Worm (Caenorhabditis elegans) whole organism, L1 larva: ENCODE data around the gene egl-10.
A peak's percentile ranks its signal among the peaks of the same experiment; 100 is the strongest.

Experiments used
- C04F5.9 ChIP-seq: sonication (generic microtip); optimal IDR thresholded peaks from 2 replicates; lab custom pipeline; 2016; ENCODE audit warnings: missing genetic modification characterization, missing compliant biosample characterization
- C16A3.4 ChIP-seq: fragments of 150-350 bp; optimal IDR thresholded peaks from 2 replicates; lab custom pipeline; 2014; ENCODE audit warnings: missing biosample characterization, missing genetic modification characterization
- F16B12.6 ChIP-seq: fragments of 150-350 bp; optimal IDR thresholded peaks from 2 replicates; lab custom pipeline; 2014; ENCODE audit warnings: missing biosample characterization, missing genetic modification characterization
- Y116A8C.19 ChIP-seq: sonication (generic microtip); optimal IDR thresholded peaks from 2 replicates; lab custom pipeline; 2016; ENCODE audit warnings: missing compliant biosample characterization, missing genetic modification characterization, borderline replicate concordance
- aha-1 ChIP-seq: fragments of 150-350 bp; optimal IDR thresholded peaks from 2 replicates; lab custom pipeline; 2014; ENCODE audit warnings: missing biosample characterization, missing genetic modification characterization
- alr-1 ChIP-seq: fragments of 200-800 bp; sonication (Bioruptor generic); optimal IDR thresholded peaks from 2 replicates; lab custom pipeline; 2018; ENCODE audit warnings: borderline replicate concordance, mild to moderate bottlenecking, missing genetic modification characterization, missing compliant biosample characterization
- ama-1 ChIP-seq: fragments of 150-350 bp; optimal IDR thresholded peaks from 2 replicates; lab custom pipeline; 2014
- ceh-63 ChIP-seq: fragments of 200-800 bp; sonication (Bioruptor generic); optimal IDR thresholded peaks from 2 replicates; lab custom pipeline; 2018; ENCODE audit warnings: mild to moderate bottlenecking, missing genetic modification characterization, missing compliant biosample characterization
- ces-1 ChIP-seq: fragments of 150-350 bp; optimal IDR thresholded peaks from 2 replicates; lab custom pipeline; 2014; ENCODE audit warnings: missing biosample characterization, missing genetic modification reagents, missing genetic modification characterization
- dpl-1 ChIP-seq, 3 experiments: fragments of 150-350 bp in 2 of 3; sonication (generic microtip) in 1 of 3; optimal IDR thresholded peaks; 2 replicates each; lab custom pipeline; 2014 to 2017; ENCODE audit warnings: missing biosample characterization in 3 of 3, missing genetic modification characterization in 3 of 3, missing genetic modification reagents in 3 of 3
- efl-1 ChIP-seq, 4 experiments: fragments of 150-350 bp; optimal IDR thresholded peaks in 3 of 4; peaks in 1 of 4; 1 replicate in 1 of 4; 2 replicates in 3 of 4; lab custom pipeline; 2014; ENCODE audit warnings: missing biosample characterization in 2 of 4, missing genetic modification characterization in 2 of 4, missing genetic modification reagents in 2 of 4
- efl-3 ChIP-seq: fragments of 200-800 bp; sonication (Bioruptor generic); optimal IDR thresholded peaks from 2 replicates; lab custom pipeline; 2018; ENCODE audit warnings: mild to moderate bottlenecking, missing genetic modification characterization, missing compliant biosample characterization
- elt-2 ChIP-seq: sonication (generic microtip); optimal IDR thresholded peaks from 2 replicates; lab custom pipeline; 2016; ENCODE audit warnings: missing genetic modification characterization, mild to moderate bottlenecking, inconsistent platforms, missing compliant biosample characterization, missing genetic modification reagents
- ets-5 ChIP-seq: fragments of 200-800 bp; sonication (Bioruptor generic); IDR thresholded peaks from 2 replicates; pipeline ENCODE4 v1.3.6; 2022; ENCODE audit warnings: missing genetic modification characterization, missing compliant biosample characterization
- fkh-4 ChIP-seq: sonication (generic microtip); optimal IDR thresholded peaks from 2 replicates; lab custom pipeline; 2016; ENCODE audit warnings: missing compliant biosample characterization, missing genetic modification characterization, borderline replicate concordance
- fkh-8 ChIP-seq: sonication (generic microtip); optimal IDR thresholded peaks from 2 replicates; lab custom pipeline; 2016; ENCODE audit warnings: mild to moderate bottlenecking, missing genetic modification characterization, missing compliant biosample characterization
- fos-1 ChIP-seq: fragments of 150-350 bp; optimal IDR thresholded peaks from 2 replicates; lab custom pipeline; 2014; ENCODE audit warnings: missing biosample characterization, missing genetic modification characterization
- irx-1 ChIP-seq: sonication (generic microtip); optimal IDR thresholded peaks from 2 replicates; lab custom pipeline; 2016; ENCODE audit warnings: missing genetic modification characterization, missing compliant biosample characterization
- jun-1 ChIP-seq: fragments of 150-350 bp; optimal IDR thresholded peaks from 2 replicates; lab custom pipeline; 2014; ENCODE audit warnings: missing biosample characterization, missing genetic modification reagents, missing genetic modification characterization
- lin-15B ChIP-seq: fragments of 150-350 bp; sonication (generic microtip); optimal IDR thresholded peaks from 3 replicates; lab custom pipeline; 2014; ENCODE audit warnings: missing biosample characterization, missing genetic modification characterization
- mab-9 ChIP-seq: fragments of 200-800 bp; sonication (Bioruptor generic); IDR thresholded peaks from 2 replicates; pipeline ENCODE4 v1.3.6; 2022; ENCODE audit warnings: missing genetic modification reagents, missing genetic modification characterization, missing compliant biosample characterization
- mdl-1 ChIP-seq, 2 experiments: fragments of 150-350 bp; optimal IDR thresholded peaks; 2 replicates each; lab custom pipeline; 2014 to 2017; ENCODE audit warnings: missing biosample characterization in 2 of 2, missing genetic modification characterization in 2 of 2, inconsistent platforms in 1 of 2
- mep-1 ChIP-seq: fragments of 150-350 bp; optimal IDR thresholded peaks from 2 replicates; lab custom pipeline; 2014; ENCODE audit warnings: missing biosample characterization, missing genetic modification characterization
- nhr-11 ChIP-seq: fragments of 150-350 bp; optimal IDR thresholded peaks from 2 replicates; lab custom pipeline; 2014; ENCODE audit warnings: missing biosample characterization, missing genetic modification characterization
- nhr-12 ChIP-seq: sonication (generic microtip); optimal IDR thresholded peaks from 2 replicates; lab custom pipeline; 2017; ENCODE audit warnings: missing biosample characterization, missing genetic modification characterization
- nhr-20 ChIP-seq: sonication (generic microtip); optimal IDR thresholded peaks from 2 replicates; lab custom pipeline; 2016; ENCODE audit warnings: mild to moderate bottlenecking, missing genetic modification characterization, missing compliant biosample characterization
- nhr-237 ChIP-seq: fragments of 150-350 bp; optimal IDR thresholded peaks from 2 replicates; lab custom pipeline; 2014; ENCODE audit warnings: missing biosample characterization, missing genetic modification characterization
- nhr-47 ChIP-seq: sonication (generic microtip); optimal IDR thresholded peaks from 2 replicates; lab custom pipeline; 2016; ENCODE audit warnings: mild to moderate bottlenecking, missing genetic modification characterization, moderate library complexity, missing compliant biosample characterization
- nhr-71 ChIP-seq: sonication (generic microtip); optimal IDR thresholded peaks from 2 replicates; lab custom pipeline; 2016; ENCODE audit warnings: mild to moderate bottlenecking, missing genetic modification characterization, moderate library complexity, missing compliant biosample characterization
- nhr-77 ChIP-seq: fragments of 150-350 bp; optimal IDR thresholded peaks from 2 replicates; lab custom pipeline; 2014; ENCODE audit warnings: missing biosample characterization, missing genetic modification characterization
- nhr-85 ChIP-seq: sonication (generic microtip); peaks from one replicate; lab custom pipeline; 2016; ENCODE audit warnings: missing genetic modification characterization, inconsistent platforms, missing compliant biosample characterization
- pag-3 ChIP-seq: sonication (generic microtip); optimal IDR thresholded peaks from 2 replicates; lab custom pipeline; 2017; ENCODE audit warnings: missing genetic modification characterization, mild to moderate bottlenecking, missing compliant biosample characterization, antibody characterized with exemption, borderline replicate concordance; ENCODE audit not compliant: insufficient read depth
- rnt-1 ChIP-seq: sonication (generic microtip); optimal IDR thresholded peaks from 2 replicates; lab custom pipeline; 2016; ENCODE audit warnings: mild to moderate bottlenecking, missing genetic modification characterization, moderate library complexity, missing compliant biosample characterization
- skn-1 ChIP-seq: fragments of 150-350 bp; optimal IDR thresholded peaks from 2 replicates; lab custom pipeline; 2014; ENCODE audit warnings: missing biosample characterization, missing genetic modification characterization
- snu-23 ChIP-seq: sonication (generic microtip); optimal IDR thresholded peaks from 2 replicates; lab custom pipeline; 2016; ENCODE audit warnings: missing genetic modification characterization, missing compliant biosample characterization
- sox-4 ChIP-seq: sonication (generic microtip); optimal IDR thresholded peaks from 2 replicates; lab custom pipeline; 2016; ENCODE audit warnings: missing genetic modification characterization, missing compliant biosample characterization
- sptf-1 ChIP-seq: fragments of 150-350 bp; optimal IDR thresholded peaks from 2 replicates; lab custom pipeline; 2014; ENCODE audit warnings: missing biosample characterization, missing genetic modification characterization
- sup-37 ChIP-seq: fragments of 200-800 bp; sonication (Bioruptor generic); optimal IDR thresholded peaks from 2 replicates; lab custom pipeline; 2018; ENCODE audit warnings: mild to moderate bottlenecking, missing genetic modification characterization, missing compliant biosample characterization
- swsn-7 ChIP-seq: sonication (generic microtip); optimal IDR thresholded peaks from 2 replicates; lab custom pipeline; 2016; ENCODE audit warnings: missing genetic modification characterization, missing compliant biosample characterization
- tlp-1 ChIP-seq: fragments of 150-350 bp; optimal IDR thresholded peaks from 2 replicates; lab custom pipeline; 2014; ENCODE audit warnings: missing biosample characterization, missing genetic modification characterization
- unc-30 ChIP-seq: sonication (generic microtip); optimal IDR thresholded peaks from 2 replicates; lab custom pipeline; 2017; ENCODE audit warnings: missing biosample characterization, missing genetic modification characterization
- xbp-1 ChIP-seq: sonication (generic microtip); optimal IDR thresholded peaks from 2 replicates; lab custom pipeline; 2016; ENCODE audit warnings: missing genetic modification characterization, missing compliant biosample characterization
- zip-4 ChIP-seq: fragments of 200-800 bp; sonication (Bioruptor generic); optimal IDR thresholded peaks from 2 replicates; lab custom pipeline; 2018; ENCODE audit warnings: mild to moderate bottlenecking, missing genetic modification characterization, moderate library complexity, missing compliant biosample characterization
- ztf-11 ChIP-seq, 2 experiments: sonication (generic microtip); optimal IDR thresholded peaks; 2 replicates each; lab custom pipeline; 2016 to 2017; ENCODE audit warnings: missing genetic modification characterization in 2 of 2, missing biosample characterization in 1 of 2, missing compliant biosample characterization in 1 of 2
- ztf-4 ChIP-seq: fragments of 150-350 bp; optimal IDR thresholded peaks from 2 replicates; lab custom pipeline; 2014; ENCODE audit warnings: missing biosample characterization, missing genetic modification characterization

egl-10 gene

DNA sequence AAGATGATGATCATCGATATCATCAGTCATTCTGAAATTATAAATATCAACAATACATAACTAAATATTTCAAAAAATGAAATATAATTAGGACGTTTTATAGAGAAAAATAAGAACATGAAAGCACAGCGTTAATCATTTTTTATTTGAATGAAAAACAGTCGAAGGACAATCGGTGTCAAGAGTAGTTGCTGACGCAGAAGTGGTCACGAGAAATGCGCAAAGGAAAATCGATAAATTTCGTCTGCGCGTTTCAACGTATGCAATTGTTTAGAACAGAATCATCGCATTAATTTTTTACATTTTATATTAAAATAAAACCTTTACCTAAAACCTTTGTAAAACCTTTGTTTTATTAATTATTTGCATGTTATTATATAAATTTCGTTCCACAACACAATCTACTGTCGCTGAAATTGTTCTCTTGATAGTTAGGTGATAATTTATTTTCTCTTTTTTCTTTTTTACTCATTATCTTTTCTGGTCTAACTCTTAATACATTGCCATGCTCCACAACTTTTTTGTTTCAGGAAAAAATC, 35.0 kb upstream of the egl-10 start, which contains the start of the genes W04D2.4 and rbm-25 (continued):
- TF ChIP-seq swsn-7 (tag; lab: Kevin White, UChicago) (peak; percentile 90), rnt-1 (tag; lab: Kevin White, UChicago) (peak; percentile 87), ama-1 (lab: Kevin White, UChicago) (peak; percentile 75), dpl-1 (GFP tag; optimal IDR thresholded peaks at IDR 0.05; lab: Kevin White, UChicago) (peak; percentile 68 to 81 (median 81)), Y116A8C.19 (tag; lab: Kevin White, UChicago) (no peak), skn-1 (tag; lab: Kevin White, UChicago) (peak; percentile 80), nhr-11 (peak; percentile 50), jun-1 (tag; lab: Kevin White, UChicago) (peak; percentile 70), nhr-20 (tag; lab: Kevin White, UChicago) (peak; percentile 86), nhr-77 (tag; lab: Kevin White, UChicago) (peak; percentile 9), mab-9 (GFP tag; lab: Robert Waterston, UW) (0 out of 2 replicates have a peak, but pooled peaks have one; percentile 25), ztf-4 (tag; lab: Kevin White, UChicago) (peak; percentile 57), ces-1 (GFP tag; lab: Kevin White, UChicago) (no peak), xbp-1 (tag; lab: Kevin White, UChicago) (peak; percentile 85), aha-1 (tag; lab: Kevin White, UChicago) (peak; percentile 23), nhr-237 (peak; percentile 28), nhr-47 (tag; lab: Kevin White, UChicago) (peak; percentile 92), tlp-1 (tag; lab: Kevin White, UChicago) (no peak), fkh-4 (tag; lab: Kevin White, UChicago) (peak; percentile 30), unc-30 (tag; lab: Kevin White, UChicago) (no peak), C04F5.9 (tag; lab: Kevin White, UChicago) (peak; percentile 41), sox-4 (tag; lab: Kevin White, UChicago) (peak; percentile 78), nhr-85 (tag; lab: Kevin White, UChicago) (peak; percentile 90), alr-1 (tag; lab: Kevin White, UChicago) (no peak), mep-1 (tag; lab: Kevin White, UChicago) (peak; percentile 98), nhr-12 (tag; lab: Kevin White, UChicago) (no peak), mdl-1 (tag; optimal IDR thresholded peaks at IDR 0.05; lab: Kevin White, UChicago) (peak in 1 of 2 experiments; percentile 69), fkh-8 (tag; lab: Kevin White, UChicago) (peak; percentile 39), snu-23 (GFP tag; lab: Kevin White, UChicago) (peak; percentile 90), efl-1 (optimal IDR thresholded peaks at IDR 0.05; lab: Kevin White, UChicago) (peak; percentile 74 to 83), efl-1 (GFP tag; optimal IDR thresholded peaks at IDR 0.05 in 1 of 2; lab: Kevin White, UChicago) (peak; percentile 78 to 98), pag-3 (tag; lab: Kevin White, UChicago) (no peak), sptf-1 (tag; lab: Kevin White, UChicago) (no peak)

- TF ChIP-seq elt-2 (tag; lab: Kevin White, UChicago) (no peak), nhr-47 (tag; lab: Kevin White, UChicago) (no peak), ets-5 (GFP tag; lab: Robert Waterston, UW) (no peak), lin-15B (tag; lab: Kevin White, UChicago) (no peak), fos-1 (tag; lab: Kevin White, UChicago) (no peak), ceh-63 (no peak), skn-1 (tag; lab: Kevin White, UChicago) (no peak), irx-1 (tag; lab: Kevin White, UChicago) (no peak), zip-4 (GFP tag; lab: Kevin White, UChicago) (no peak), C16A3.4 (tag; lab: Kevin White, UChicago) (no peak), sup-37 (no peak), F16B12.6 (tag; lab: Kevin White, UChicago) (no peak), ztf-11 (tag; optimal IDR thresholded peaks at IDR 0.05; lab: Kevin White, UChicago) (no peak), efl-3 (GFP tag; lab: Kevin White, UChicago) (no peak), nhr-71 (no peak)
Observed at ce11 chrV:12494522-12494921, 31.7 kb upstream of the egl-10 start, which contains the start of gene mrps-11. mrps-11 (minus strand) TSS chrV:12494622.
